Fruit fly (Drosophila melanogaster): Measurements from ENCODE around the gene Sfxn1-3.

Sfxn1-3 gene

DNA sequence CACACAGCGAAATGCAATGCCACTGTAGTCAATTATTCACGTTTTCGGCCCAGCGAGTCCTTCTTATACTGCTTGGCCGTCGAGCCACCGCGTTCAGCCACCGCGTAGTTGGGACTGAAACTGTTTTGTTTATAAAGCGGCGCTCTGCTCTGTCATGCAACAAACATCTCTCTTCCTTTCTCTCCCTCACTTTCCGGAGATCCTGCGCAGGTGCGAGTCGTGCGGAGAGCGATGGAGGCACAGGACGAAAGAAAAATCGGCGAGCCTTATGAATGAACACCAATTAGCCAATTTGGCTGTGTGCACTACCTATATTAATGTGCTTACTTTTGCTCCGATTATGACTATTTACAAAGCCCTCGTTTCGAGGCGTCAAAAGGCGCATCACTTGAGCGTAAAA is 41.1 kb downstream of the Sfxn1-3 start, which contains the start of gene CG32944:
TSS of gene CG32944 (minus strand) at position 97 of the 400 bp plus-strand sequence.
- TF ChIP-seq N (GFP tag; optimal IDR thresholded peaks at IDR 0.05) (no peak), Vsx2 (GFP tag; optimal IDR thresholded peaks at IDR 0.05; ENCODE audit: partially characterized antibody) (peak; percentile 58), tai (GFP tag; optimal IDR thresholded peaks at IDR 0.05) (no peak), ey (GFP tag; optimal IDR thresholded peaks at IDR 0.05) (no peak), Dif (GFP tag; optimal IDR thresholded peaks at IDR 0.05; ENCODE audit: partially characterized antibody) (peak; percentile 38), rgr (GFP tag; optimal IDR thresholded peaks at IDR 0.05) (no peak)

- no peak for TF ChIP-seq usp (GFP tag; optimal IDR thresholded peaks at IDR 0.05)
- no peak for TF ChIP-seq lola (GFP tag; optimal IDR thresholded peaks at IDR 0.05)
- TF ChIP-seq fru (GFP tag; optimal IDR thresholded peaks at IDR 0.05) = no peak
- TF ChIP-seq rgr (GFP tag; optimal IDR thresholded peaks at IDR 0.05) = no peak
- TF ChIP-seq brk (GFP tag; optimal IDR thresholded peaks at IDR 0.05) = no peak
- no peak for TF ChIP-seq Hr78 (GFP tag; optimal IDR thresholded peaks at IDR 0.05)
- no peak for TF ChIP-seq Hnf4 (GFP tag; optimal IDR thresholded peaks at IDR 0.05)
Measured at dm6 chr3R:4426730-4427129, 48.3 kb downstream of the Sfxn1-3 start, which contains the start of gene CG31525. Gene CG31525, plus strand, starts transcription at chr3R:4427030.

DNA sequence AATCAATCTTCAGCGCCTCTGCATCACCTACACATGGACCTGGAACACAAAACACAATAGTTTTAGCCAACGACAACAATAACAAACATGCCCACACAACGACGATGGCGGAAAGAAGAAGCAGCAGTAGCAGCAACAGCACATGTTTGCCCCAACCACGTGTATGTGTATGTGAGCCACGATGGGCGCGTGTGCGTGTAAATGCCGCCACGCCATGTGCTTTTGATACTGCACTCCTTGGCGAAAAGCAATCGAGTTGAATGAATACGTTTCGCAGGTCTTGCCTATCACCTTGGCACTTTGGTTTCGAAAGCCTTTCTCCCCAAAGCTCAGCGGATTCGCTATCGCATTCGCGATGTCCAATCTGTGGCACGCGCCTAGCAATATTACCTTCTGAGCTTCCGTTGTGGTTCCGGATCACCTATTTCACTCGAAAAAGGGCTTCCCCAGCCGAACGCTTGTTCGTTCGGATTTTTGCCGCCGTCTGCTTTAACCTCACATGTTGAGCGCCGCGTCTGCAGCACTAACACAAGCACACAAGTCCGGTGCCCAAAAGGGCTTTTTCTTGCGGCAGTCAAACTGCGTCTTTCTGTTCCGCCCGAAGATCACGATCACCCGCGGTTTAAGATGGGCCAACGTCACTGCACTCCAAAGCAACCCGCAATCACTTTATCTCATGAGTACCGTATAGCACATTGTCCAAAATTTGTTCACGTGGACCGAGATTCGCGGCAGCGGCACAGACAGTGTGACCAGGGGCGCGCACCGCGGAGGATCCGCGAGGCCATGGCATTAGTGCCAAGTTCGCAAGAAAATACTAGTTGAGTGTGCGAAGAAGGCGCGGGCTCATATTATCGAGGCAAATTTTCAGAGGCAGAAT is 50.4 kb downstream of the Sfxn1-3 start, which contains the start of gene srl:
TSS of gene srl (minus strand) at position 751 of the 880 bp plus-strand sequence.
- TF ChIP-seq Myc (optimal IDR thresholded peaks at IDR 0.05) = peak; percentile 61
- no peak for TF ChIP-seq Rel (GFP tag; optimal IDR thresholded peaks at IDR 0.05)
- peak; percentile 66 for TF ChIP-seq Rel (tag; optimal IDR thresholded peaks at IDR 0.05)
- peak; percentile 40 for TF ChIP-seq Hr83 (GFP tag; optimal IDR thresholded peaks at IDR 0.05; ENCODE audit: poor library complexity, severe bottlenecking)
- TF ChIP-seq N (GFP tag; optimal IDR thresholded peaks at IDR 0.05) = no peak
- no peak for TF ChIP-seq Dif (GFP tag; optimal IDR thresholded peaks at IDR 0.05; ENCODE audit: partially characterized antibody)
